Fruit fly (Drosophila melanogaster) whole organism, embryonic: ENCODE data around the gene CG13898.

ENCODE experiments used
- Atf-2 ChIP-seq: fragments of 200-800 bp; sonication (Bioruptor generic); optimal IDR thresholded peaks from 2 replicates; lab custom pipeline; 2016; ENCODE audit warnings: missing biosample characterization, missing genetic modification characterization
- B-H2 ChIP-seq: fragments of 200-800 bp; sonication (Bioruptor generic); optimal IDR thresholded peaks from 2 replicates; lab custom pipeline; 2018; ENCODE audit warnings: missing biosample characterization, mild to moderate bottlenecking, missing genetic modification characterization
- CG1024 ChIP-seq: fragments of 200-800 bp; sonication (Bioruptor generic); IDR thresholded peaks from 2 replicates; pipeline ENCODE4 v1.3.6; 2022; ENCODE audit warnings: missing biosample characterization, missing genetic modification characterization
- CG10654 ChIP-seq: fragments of 200-800 bp; sonication (Bioruptor generic); optimal IDR thresholded peaks from 2 replicates; lab custom pipeline; 2016; ENCODE audit warnings: missing biosample characterization, missing genetic modification characterization
- CG12744 ChIP-seq: fragments of 200-800 bp; sonication (Bioruptor generic); optimal IDR thresholded peaks from 2 replicates; lab custom pipeline; 2016; ENCODE audit warnings: missing biosample characterization, missing genetic modification characterization
- CG14710 ChIP-seq: fragments of 200-800 bp; sonication (Bioruptor generic); optimal IDR thresholded peaks from 3 replicates; lab custom pipeline; 2019; ENCODE audit warnings: missing biosample characterization, mild to moderate bottlenecking, missing genetic modification characterization, moderate library complexity
- CG1529 ChIP-seq: fragments of 200-800 bp; sonication (Bioruptor generic); optimal IDR thresholded peaks from 3 replicates; lab custom pipeline; 2018; ENCODE audit warnings: missing biosample characterization, missing genetic modification characterization
- CG17186 ChIP-seq: fragments of 200-800 bp; sonication (Bioruptor generic); optimal IDR thresholded peaks from 3 replicates; lab custom pipeline; 2017; ENCODE audit warnings: missing biosample characterization, missing genetic modification reagents, missing genetic modification characterization
- CG2678 ChIP-seq: fragments of 200-800 bp; sonication (Bioruptor generic); optimal IDR thresholded peaks from 3 replicates; lab custom pipeline; 2019; ENCODE audit warnings: missing biosample characterization, mild to moderate bottlenecking, missing genetic modification characterization, moderate library complexity
- CG3407 ChIP-seq: fragments of 200-800 bp; sonication (Bioruptor generic); optimal IDR thresholded peaks from 2 replicates; lab custom pipeline; 2018; ENCODE audit warnings: missing biosample characterization, mild to moderate bottlenecking, missing genetic modification characterization
- CG4854 ChIP-seq: fragments of 200-800 bp; sonication (Bioruptor generic); optimal IDR thresholded peaks from 2 replicates; lab custom pipeline; 2016; ENCODE audit warnings: missing biosample characterization, missing genetic modification characterization, inconsistent platforms
- CG5180 ChIP-seq: fragments of 200-800 bp; sonication (Bioruptor generic); optimal IDR thresholded peaks from 3 replicates; lab custom pipeline; 2017; ENCODE audit warnings: missing biosample characterization, missing genetic modification characterization, mild to moderate bottlenecking, moderate library complexity, missing genetic modification reagents
- CG6765 ChIP-seq: fragments of 200-800 bp; sonication (Bioruptor generic); optimal IDR thresholded peaks from 3 replicates; lab custom pipeline; 2017; ENCODE audit warnings: missing biosample characterization, mild to moderate bottlenecking, missing genetic modification characterization
- CG8478 ChIP-seq: fragments of >200 bp; optimal IDR thresholded peaks from 2 replicates; lab custom pipeline; 2018
- Chrac-16 ChIP-seq: fragments of 200-800 bp; sonication (Bioruptor generic); optimal IDR thresholded peaks from 3 replicates; lab custom pipeline; 2016; ENCODE audit warnings: missing biosample characterization, missing genetic modification characterization
- CrebB ChIP-seq: fragments of 200-800 bp; sonication (Bioruptor generic); optimal IDR thresholded peaks from 3 replicates; lab custom pipeline; 2018; ENCODE audit warnings: missing biosample characterization, mild to moderate bottlenecking, missing genetic modification characterization
- Fer1 ChIP-seq: fragments of 200-800 bp; sonication (Bioruptor generic); optimal IDR thresholded peaks from 2 replicates; lab custom pipeline; 2017; ENCODE audit warnings: missing biosample characterization, mild to moderate bottlenecking, missing genetic modification characterization
- H15 ChIP-seq: fragments of 200-800 bp; sonication (Bioruptor generic); IDR thresholded peaks from 3 replicates; pipeline ENCODE4 v1.3.6; 2022; ENCODE audit warnings: missing biosample characterization, missing genetic modification characterization
- Hand ChIP-seq: fragments of 200-800 bp; sonication (Bioruptor generic); optimal IDR thresholded peaks from 2 replicates; lab custom pipeline; 2017; ENCODE audit warnings: mild to moderate bottlenecking, missing biosample characterization, missing genetic modification reagents, missing genetic modification characterization
- Kr ChIP-seq: fragments of 200-800 bp; sonication (Bioruptor generic); optimal IDR thresholded peaks from 2 replicates; lab custom pipeline; 2017; ENCODE audit warnings: missing biosample characterization, mild to moderate bottlenecking, missing genetic modification characterization
- MBD-R2 ChIP-seq: fragments of 200-800 bp; sonication (Bioruptor generic); IDR thresholded peaks from 2 replicates; pipeline ENCODE4 v1.3.6; 2022; ENCODE audit warnings: missing biosample characterization, missing genetic modification characterization
- Neu2 ChIP-seq: fragments of 200-800 bp; sonication (Bioruptor generic); optimal IDR thresholded peaks from 3 replicates; lab custom pipeline; 2016; ENCODE audit warnings: missing biosample characterization, missing genetic modification characterization, borderline replicate concordance
- Pdp1 ChIP-seq, 2 experiments: fragments of 200-800 bp; sonication (Bioruptor generic); optimal IDR thresholded peaks; 3 replicates each; lab custom pipeline; 2016; ENCODE audit warnings: missing biosample characterization in 2 of 2, missing genetic modification characterization in 2 of 2, mild to moderate bottlenecking in 1 of 2, moderate library complexity in 1 of 2
- Sry-δ ChIP-seq: fragments of 200-800 bp; sonication (Bioruptor generic); optimal IDR thresholded peaks from 2 replicates; lab custom pipeline; 2016; ENCODE audit warnings: missing biosample characterization, missing genetic modification characterization
- Ssrp ChIP-seq: fragments of 200-800 bp; sonication (Bioruptor generic); optimal IDR thresholded peaks from 2 replicates; lab custom pipeline; 2018; ENCODE audit warnings: missing biosample characterization, mild to moderate bottlenecking, missing genetic modification characterization, moderate library complexity
- caup ChIP-seq: fragments of 200-800 bp; sonication (Bioruptor generic); optimal IDR thresholded peaks from 3 replicates; lab custom pipeline; 2017; ENCODE audit warnings: missing biosample characterization, mild to moderate bottlenecking, missing genetic modification characterization, moderate library complexity; ENCODE audit not compliant: severe bottlenecking
- croc ChIP-seq: fragments of 200-800 bp; sonication (Bioruptor generic); conservative IDR thresholded peaks from 3 replicates; pipeline ENCODE4 v1.3.6; 2022; ENCODE audit warnings: missing biosample characterization, missing genetic modification characterization
- da ChIP-seq: fragments of 200-800 bp; sonication (Bioruptor generic); optimal IDR thresholded peaks from 2 replicates; lab custom pipeline; 2016; ENCODE audit warnings: missing biosample characterization, missing genetic modification characterization
- dmrt11E ChIP-seq: fragments of 200-800 bp; sonication (Bioruptor generic); optimal IDR thresholded peaks from 3 replicates; lab custom pipeline; 2018; ENCODE audit warnings: missing biosample characterization, mild to moderate bottlenecking, missing genetic modification characterization, moderate library complexity
- dmrt99B ChIP-seq: fragments of 200-800 bp; sonication (Bioruptor generic); optimal IDR thresholded peaks from 2 replicates; lab custom pipeline; 2018; ENCODE audit warnings: missing biosample characterization, mild to moderate bottlenecking, missing genetic modification characterization, moderate library complexity
- gsb ChIP-seq: fragments of 200-800 bp; sonication (Bioruptor generic); IDR thresholded peaks from 2 replicates; pipeline ENCODE4 v1.3.6; 2022; ENCODE audit warnings: missing biosample characterization, missing genetic modification characterization
- hbn ChIP-seq: fragments of 200-800 bp; sonication (Bioruptor generic); IDR thresholded peaks from 2 replicates; pipeline ENCODE4 v1.3.6; 2022; ENCODE audit warnings: missing biosample characterization, missing genetic modification characterization; ENCODE audit not compliant: partially characterized antibody
- insv ChIP-seq, 2 experiments: fragments of 200-800 bp; sonication (Bioruptor generic); optimal IDR thresholded peaks; 3 replicates each; lab custom pipeline; 2016 to 2018; ENCODE audit warnings: missing biosample characterization in 2 of 2, missing genetic modification characterization in 2 of 2
- inv ChIP-seq: fragments of 200-800 bp; sonication (Bioruptor generic); IDR thresholded peaks from 2 replicates; pipeline ENCODE4 v1.3.6; 2022; ENCODE audit warnings: missing biosample characterization, missing genetic modification characterization; ENCODE audit not compliant: partially characterized antibody
- lab ChIP-seq: fragments of 200-800 bp; sonication (Bioruptor generic); optimal IDR thresholded peaks from 3 replicates; lab custom pipeline; 2017; ENCODE audit warnings: missing biosample characterization, missing genetic modification characterization, mild to moderate bottlenecking, moderate library complexity, missing genetic modification reagents
- sisA ChIP-seq: fragments of 200-800 bp; sonication (Bioruptor generic); IDR thresholded peaks from 2 replicates; pipeline ENCODE4 v1.3.6; 2022; ENCODE audit warnings: missing biosample characterization, missing genetic modification characterization
- sqz ChIP-seq: fragments of 200-800 bp; sonication (Bioruptor generic); optimal IDR thresholded peaks from 3 replicates; lab custom pipeline; 2018; ENCODE audit warnings: missing biosample characterization, mild to moderate bottlenecking, missing genetic modification characterization
- sr ChIP-seq: fragments of 200-800 bp; sonication (Bioruptor generic); IDR thresholded peaks from 3 replicates; pipeline ENCODE4 v1.3.6; 2022; ENCODE audit warnings: missing biosample characterization, missing genetic modification characterization
- toy ChIP-seq: fragments of 200-800 bp; sonication (Bioruptor generic); IDR thresholded peaks from 2 replicates; pipeline ENCODE4 v1.3.6; 2022; ENCODE audit warnings: missing biosample characterization, missing genetic modification characterization
- ttk ChIP-seq: fragments of 200-800 bp; sonication (Bioruptor generic); IDR thresholded peaks from 2 replicates; pipeline ENCODE4 v2.1.2; 2022; ENCODE audit warnings: missing biosample characterization, missing genetic modification characterization
- tup ChIP-seq: fragments of 200-800 bp; sonication (Bioruptor generic); optimal IDR thresholded peaks from 2 replicates; lab custom pipeline; 2016; ENCODE audit warnings: missing biosample characterization, mild to moderate bottlenecking, missing genetic modification characterization, moderate library complexity

The CG13898 gene

DNA sequence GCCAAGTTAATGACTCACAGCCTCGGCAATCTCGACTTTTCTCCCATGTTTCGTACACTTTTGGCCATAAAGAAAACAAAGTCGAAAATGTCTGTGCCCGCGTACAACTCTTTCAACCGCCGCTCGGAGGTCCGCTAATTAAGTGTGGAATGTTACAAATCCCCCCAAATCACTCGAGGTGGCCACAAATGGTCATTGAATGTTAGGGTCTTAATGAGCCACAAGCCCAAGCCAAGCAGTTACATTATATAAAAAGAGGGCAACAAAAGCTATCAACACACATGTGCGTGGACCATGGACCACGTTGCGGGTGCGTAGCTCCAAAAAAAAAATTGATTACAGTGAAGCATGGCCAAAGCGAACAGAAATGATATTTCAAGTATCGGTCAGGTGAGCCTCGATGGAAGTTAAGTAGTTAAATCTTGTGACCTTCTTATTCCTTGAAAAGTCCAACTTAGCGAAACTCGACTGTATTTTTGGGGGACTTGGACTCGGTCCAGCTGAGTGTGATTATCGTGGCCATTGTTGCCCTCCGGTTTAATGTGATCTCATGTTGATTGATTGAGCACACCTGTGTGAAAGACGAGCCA, 15.5 kb upstream of the CG13898 start (continued):
- peak; percentile 90 for TF ChIP-seq caup (GFP tag; lab: Kevin White, UChicago)
- peak; percentile 58 for TF ChIP-seq CG14710 (tag; lab: Kevin White, UChicago)
- peak; percentile 73 for TF ChIP-seq Chrac-16 (GFP tag; lab: Kevin White, UChicago)
- TF ChIP-seq ttk = peak; percentile 95
- TF ChIP-seq CG10654 (GFP tag; lab: Kevin White, UChicago) = peak; percentile 84
- peak; percentile 71 for TF ChIP-seq toy (GFP tag; lab: Robert Waterston, UW)
- peak; percentile 53 for TF ChIP-seq tup (GFP tag; lab: Kevin White, UChicago)
- TF ChIP-seq MBD-R2 (GFP tag; lab: Robert Waterston, UW) = peak; percentile 71
- TF ChIP-seq CG5180 (GFP tag; lab: Kevin White, UChicago) = peak; percentile 83
- TF ChIP-seq croc (GFP tag; lab: Robert Waterston, UW) = peak; percentile 73; the same call in 2 of the 3 replicates
- peak; percentile 85 for TF ChIP-seq CrebB (tag; lab: Kevin White, UChicago)
- peak in 1 of 2 experiments; percentile 22 for TF ChIP-seq insv (GFP tag; optimal IDR thresholded peaks at IDR 0.05; lab: Kevin White, UChicago)
- TF ChIP-seq dmrt11E = peak; percentile 37
- no peak for TF ChIP-seq Neu2 (GFP tag; lab: Kevin White, UChicago)
- TF ChIP-seq CG12744 (GFP tag; lab: Kevin White, UChicago) = peak; percentile 74
- TF ChIP-seq B-H2 = peak; percentile 64
- peak; percentile 74 for TF ChIP-seq CG6765 (GFP tag; lab: Kevin White, UChicago)
- TF ChIP-seq CG4854 (GFP tag; lab: Kevin White, UChicago) = peak; percentile 75
- TF ChIP-seq Atf-2 (GFP tag; lab: Kevin White, UChicago) = peak; percentile 85
- TF ChIP-seq CG1024 (GFP tag; lab: Robert Waterston, UW) = peak; percentile 87
- TF ChIP-seq H15 (GFP tag; lab: Robert Waterston, UW) = peak; percentile 93
- TF ChIP-seq CG3407 (GFP tag; lab: Kevin White, UChicago) = peak; percentile 71
- TF ChIP-seq CG2678 = peak; percentile 90
- TF ChIP-seq Ssrp = peak; percentile 83
- TF ChIP-seq Kr (GFP tag; lab: Kevin White, UChicago) = no peak
- TF ChIP-seq gsb (GFP tag; lab: Robert Waterston, UW) = peak; percentile 89
- no peak for TF ChIP-seq CG8478 (lab: Kevin White, UChicago)
- peak; percentile 69 for TF ChIP-seq da (GFP tag; lab: Kevin White, UChicago)
- TF ChIP-seq CG1529 (GFP tag; lab: Kevin White, UChicago) = peak; percentile 79
- no peak for TF ChIP-seq inv
- TF ChIP-seq Sry-δ (GFP tag; lab: Kevin White, UChicago) = peak; percentile 49
- TF ChIP-seq Pdp1 (GFP tag; optimal IDR thresholded peaks at IDR 0.05; lab: Kevin White, UChicago) = peak; percentile 86 to 90
- TF ChIP-seq sisA (GFP tag; lab: Robert Waterston, UW) = peak; percentile 94
- TF ChIP-seq CG17186 (GFP tag; lab: Kevin White, UChicago) = peak; percentile 8
- TF ChIP-seq Hand = peak; percentile 53
- peak; percentile 89 for TF ChIP-seq Fer1 (GFP tag; lab: Kevin White, UChicago)
- no peak for TF ChIP-seq hbn (GFP tag; lab: Robert Waterston, UW)
- peak; percentile 85 for TF ChIP-seq sr (GFP tag; lab: Robert Waterston, UW)
- TF ChIP-seq lab (GFP tag; lab: Kevin White, UChicago) = peak; percentile 94
- peak; percentile 98 for TF ChIP-seq sqz (GFP tag; lab: Kevin White, UChicago)
- peak; percentile 92 for TF ChIP-seq dmrt99B (tag; lab: Kevin White, UChicago)
- TF ChIP-seq, all 482 proteins: peak for 408
